Worm (Caenorhabditis elegans): Measurements from ENCODE around the gene C44C10.10.
A peak's percentile ranks its signal among the peaks of the same experiment; 100 is the strongest.

ce11 chrX:11738602-11739100 is 48.5 kb downstream of the C44C10.10 start, which contains the start of gene nspa-9:
- no peak for TF ChIP-seq aly-2 (tag; optimal IDR thresholded peaks at IDR 0.05)
- TF ChIP-seq unc-62 (GFP tag; optimal IDR thresholded peaks at IDR 0.05 in 1 of 2) = peak in 1 of 2 experiments; percentile 81
- no peak for TF ChIP-seq unc-62 (tag; optimal IDR thresholded peaks at IDR 0.05)
- TF ChIP-seq ces-1 (GFP tag; optimal IDR thresholded peaks at IDR 0.05) = no peak
- TF ChIP-seq hlh-30 (tag; optimal IDR thresholded peaks at IDR 0.05; ENCODE audit: insufficient read depth) = peak; percentile 77
- TF ChIP-seq nhr-76 (tag; optimal IDR thresholded peaks at IDR 0.05) = no peak
- peak; percentile 80 for TF ChIP-seq nhr-28 (tag; optimal IDR thresholded peaks at IDR 0.05)
- TF ChIP-seq lin-39 (tag; optimal IDR thresholded peaks at IDR 0.05) = no peak
- TF ChIP-seq ama-1 (optimal IDR thresholded peaks at IDR 0.05) = no peak
- TF ChIP-seq ceh-62 (tag; optimal IDR thresholded peaks at IDR 0.05) = no peak
- 0 out of 2 replicates have a peak, but pooled peaks have one; percentile 19 for TF ChIP-seq lin-1 (GFP tag; IDR thresholded peaks at IDR 0.05)
- no peak for TF ChIP-seq sdz-12 (GFP tag; optimal IDR thresholded peaks at IDR 0.05)
- no peak for TF ChIP-seq fos-1 (tag; optimal IDR thresholded peaks at IDR 0.05)
